Worm (Caenorhabditis elegans) whole organism, L1 larva: Measurements from ENCODE around the gene eel-1.

Experiments used
- C16A3.4 ChIP-seq: fragments of 150-350 bp; optimal IDR thresholded peaks from 2 replicates; lab custom pipeline; 2014; ENCODE audit warnings: missing biosample characterization, missing genetic modification characterization
- C34B4.2 ChIP-seq: sonication (generic microtip); optimal IDR thresholded peaks from 2 replicates; lab custom pipeline; 2017; ENCODE audit warnings: mild to moderate bottlenecking, missing genetic modification characterization, missing compliant biosample characterization
- Y116A8C.19 ChIP-seq: sonication (generic microtip); optimal IDR thresholded peaks from 2 replicates; lab custom pipeline; 2016; ENCODE audit warnings: missing compliant biosample characterization, missing genetic modification characterization, borderline replicate concordance
- alr-1 ChIP-seq: fragments of 200-800 bp; sonication (Bioruptor generic); optimal IDR thresholded peaks from 2 replicates; lab custom pipeline; 2018; ENCODE audit warnings: borderline replicate concordance, mild to moderate bottlenecking, missing genetic modification characterization, missing compliant biosample characterization
- ama-1 ChIP-seq: fragments of 150-350 bp; optimal IDR thresholded peaks from 2 replicates; lab custom pipeline; 2014
- blmp-1 ChIP-seq: fragments of 150-350 bp; optimal IDR thresholded peaks from 2 replicates; lab custom pipeline; 2014; ENCODE audit warnings: missing biosample characterization, missing genetic modification characterization
- ceh-63 ChIP-seq: fragments of 200-800 bp; sonication (Bioruptor generic); optimal IDR thresholded peaks from 2 replicates; lab custom pipeline; 2018; ENCODE audit warnings: mild to moderate bottlenecking, missing genetic modification characterization, missing compliant biosample characterization
- ceh-88 ChIP-seq: fragments of 200-800 bp; sonication (Bioruptor generic); IDR thresholded peaks from 2 replicates; pipeline ENCODE4 v1.3.6; 2022; ENCODE audit warnings: missing genetic modification characterization, missing compliant biosample characterization
- dpl-1 ChIP-seq, 3 experiments: fragments of 150-350 bp in 2 of 3; sonication (generic microtip) in 1 of 3; optimal IDR thresholded peaks; 2 replicates each; lab custom pipeline; 2014 to 2017; ENCODE audit warnings: missing biosample characterization in 3 of 3, missing genetic modification characterization in 3 of 3, missing genetic modification reagents in 3 of 3
- efl-1 ChIP-seq, 4 experiments: fragments of 150-350 bp; optimal IDR thresholded peaks in 3 of 4; peaks in 1 of 4; 1 replicate in 1 of 4; 2 replicates in 3 of 4; lab custom pipeline; 2014; ENCODE audit warnings: missing biosample characterization in 2 of 4, missing genetic modification characterization in 2 of 4, missing genetic modification reagents in 2 of 4
- elt-2 ChIP-seq: sonication (generic microtip); optimal IDR thresholded peaks from 2 replicates; lab custom pipeline; 2016; ENCODE audit warnings: missing genetic modification characterization, mild to moderate bottlenecking, inconsistent platforms, missing compliant biosample characterization, missing genetic modification reagents
- fkh-10 ChIP-seq: sonication (generic microtip); optimal IDR thresholded peaks from 2 replicates; lab custom pipeline; 2017; ENCODE audit warnings: missing biosample characterization, missing genetic modification reagents, missing genetic modification characterization
- fkh-4 ChIP-seq: sonication (generic microtip); optimal IDR thresholded peaks from 2 replicates; lab custom pipeline; 2016; ENCODE audit warnings: missing compliant biosample characterization, missing genetic modification characterization, borderline replicate concordance
- fos-1 ChIP-seq: fragments of 150-350 bp; optimal IDR thresholded peaks from 2 replicates; lab custom pipeline; 2014; ENCODE audit warnings: missing biosample characterization, missing genetic modification characterization
- grh-1 ChIP-seq: fragments of 200-800 bp; sonication (Bioruptor generic); IDR thresholded peaks from 2 replicates; pipeline ENCODE4 v1.3.6; 2022; ENCODE audit warnings: missing genetic modification reagents, missing genetic modification characterization, missing compliant biosample characterization
- isw-1 ChIP-seq: fragments of 200-800 bp; sonication (Bioruptor generic); IDR thresholded peaks from 2 replicates; pipeline ENCODE4 v1.3.6; 2022; ENCODE audit warnings: missing genetic modification characterization, missing compliant biosample characterization
- lin-14 ChIP-seq: fragments of 200-800 bp; sonication (Bioruptor generic); optimal IDR thresholded peaks from 2 replicates; lab custom pipeline; 2018; ENCODE audit warnings: mild to moderate bottlenecking, missing genetic modification characterization, moderate library complexity, missing compliant biosample characterization
- lin-15B ChIP-seq: fragments of 150-350 bp; sonication (generic microtip); optimal IDR thresholded peaks from 3 replicates; lab custom pipeline; 2014; ENCODE audit warnings: missing biosample characterization, missing genetic modification characterization
- lin-35 ChIP-seq, 2 experiments: fragments of 150-350 bp; optimal IDR thresholded peaks; 2 replicates each; lab custom pipeline; 2014; ENCODE audit warnings: missing biosample characterization in 2 of 2, missing genetic modification characterization in 2 of 2, missing genetic modification reagents in 2 of 2
- mab-9 ChIP-seq: fragments of 200-800 bp; sonication (Bioruptor generic); IDR thresholded peaks from 2 replicates; pipeline ENCODE4 v1.3.6; 2022; ENCODE audit warnings: missing genetic modification reagents, missing genetic modification characterization, missing compliant biosample characterization
- mdl-1 ChIP-seq, 2 experiments: fragments of 150-350 bp; optimal IDR thresholded peaks; 2 replicates each; lab custom pipeline; 2014 to 2017; ENCODE audit warnings: missing biosample characterization in 2 of 2, missing genetic modification characterization in 2 of 2, inconsistent platforms in 1 of 2
- mep-1 ChIP-seq: fragments of 150-350 bp; optimal IDR thresholded peaks from 2 replicates; lab custom pipeline; 2014; ENCODE audit warnings: missing biosample characterization, missing genetic modification characterization
- nhr-237 ChIP-seq: fragments of 150-350 bp; optimal IDR thresholded peaks from 2 replicates; lab custom pipeline; 2014; ENCODE audit warnings: missing biosample characterization, missing genetic modification characterization
- nhr-71 ChIP-seq: sonication (generic microtip); optimal IDR thresholded peaks from 2 replicates; lab custom pipeline; 2016; ENCODE audit warnings: mild to moderate bottlenecking, missing genetic modification characterization, moderate library complexity, missing compliant biosample characterization
- nhr-77 ChIP-seq: fragments of 150-350 bp; optimal IDR thresholded peaks from 2 replicates; lab custom pipeline; 2014; ENCODE audit warnings: missing biosample characterization, missing genetic modification characterization
- nhr-84 ChIP-seq: sonication (generic microtip); optimal IDR thresholded peaks from 2 replicates; lab custom pipeline; 2017; ENCODE audit warnings: missing biosample characterization, missing genetic modification characterization
- nhr-85 ChIP-seq: sonication (generic microtip); peaks from one replicate; lab custom pipeline; 2016; ENCODE audit warnings: missing genetic modification characterization, inconsistent platforms, missing compliant biosample characterization
- pag-3 ChIP-seq: sonication (generic microtip); optimal IDR thresholded peaks from 2 replicates; lab custom pipeline; 2017; ENCODE audit warnings: missing genetic modification characterization, mild to moderate bottlenecking, missing compliant biosample characterization, antibody characterized with exemption, borderline replicate concordance; ENCODE audit not compliant: insufficient read depth
- pax-3 ChIP-seq: fragments of 200-800 bp; sonication (Bioruptor generic); optimal IDR thresholded peaks from 2 replicates; lab custom pipeline; 2018; ENCODE audit warnings: mild to moderate bottlenecking, missing genetic modification characterization, moderate library complexity, missing compliant biosample characterization
- rnt-1 ChIP-seq: sonication (generic microtip); optimal IDR thresholded peaks from 2 replicates; lab custom pipeline; 2016; ENCODE audit warnings: mild to moderate bottlenecking, missing genetic modification characterization, moderate library complexity, missing compliant biosample characterization
- skn-1 ChIP-seq: fragments of 150-350 bp; optimal IDR thresholded peaks from 2 replicates; lab custom pipeline; 2014; ENCODE audit warnings: missing biosample characterization, missing genetic modification characterization
- sox-4 ChIP-seq: sonication (generic microtip); optimal IDR thresholded peaks from 2 replicates; lab custom pipeline; 2016; ENCODE audit warnings: missing genetic modification characterization, missing compliant biosample characterization
- sup-37 ChIP-seq: fragments of 200-800 bp; sonication (Bioruptor generic); optimal IDR thresholded peaks from 2 replicates; lab custom pipeline; 2018; ENCODE audit warnings: mild to moderate bottlenecking, missing genetic modification characterization, missing compliant biosample characterization
- tbx-2 ChIP-seq: sonication (generic microtip); optimal IDR thresholded peaks from 2 replicates; lab custom pipeline; 2016; ENCODE audit warnings: missing genetic modification characterization, missing compliant biosample characterization
- tlp-1 ChIP-seq: fragments of 150-350 bp; optimal IDR thresholded peaks from 2 replicates; lab custom pipeline; 2014; ENCODE audit warnings: missing biosample characterization, missing genetic modification characterization
- unc-30 ChIP-seq: sonication (generic microtip); optimal IDR thresholded peaks from 2 replicates; lab custom pipeline; 2017; ENCODE audit warnings: missing biosample characterization, missing genetic modification characterization
- zip-4 ChIP-seq: fragments of 200-800 bp; sonication (Bioruptor generic); optimal IDR thresholded peaks from 2 replicates; lab custom pipeline; 2018; ENCODE audit warnings: mild to moderate bottlenecking, missing genetic modification characterization, moderate library complexity, missing compliant biosample characterization
- ztf-4 ChIP-seq: fragments of 150-350 bp; optimal IDR thresholded peaks from 2 replicates; lab custom pipeline; 2014; ENCODE audit warnings: missing biosample characterization, missing genetic modification characterization

eel-1 gene

ce11 chrIV:3012374-3013142 is 37.3 kb downstream of the eel-1 start, which contains the start of the genes Y54G2A.28 and vrp-1:
Y54G2A.28 (minus strand) TSS chrIV:3012421.
vrp-1 (plus strand) TSS chrIV:3012587.
- TF ChIP-seq fkh-10 (no peak), efl-1 (optimal IDR thresholded peaks at IDR 0.05; lab: Kevin White, UChicago) (no peak), efl-1 (GFP tag; optimal IDR thresholded peaks at IDR 0.05 in 1 of 2; lab: Kevin White, UChicago) (peak in 1 of 2 experiments; percentile 79), rnt-1 (tag; lab: Kevin White, UChicago) (no peak), grh-1 (no peak), elt-2 (tag; lab: Kevin White, UChicago) (peak; percentile 23)

- TF ChIP-seq efl-1 (optimal IDR thresholded peaks at IDR 0.05; lab: Kevin White, UChicago): peak in 1 of 2 experiments; percentile 77
- TF ChIP-seq efl-1 (GFP tag; optimal IDR thresholded peaks at IDR 0.05 in 1 of 2; lab: Kevin White, UChicago): peak; percentile 77 to 97
- TF ChIP-seq lin-35 (GFP tag; optimal IDR thresholded peaks at IDR 0.05; lab: Kevin White, UChicago): peak in 1 of 2 experiments; percentile 54
- TF ChIP-seq ztf-4 (tag; lab: Kevin White, UChicago): no peak
- peak; percentile 24 to 72 (median 60) for TF ChIP-seq dpl-1 (GFP tag; optimal IDR thresholded peaks at IDR 0.05; lab: Kevin White, UChicago)
- no peak for TF ChIP-seq ama-1
Measured at ce11 chrIV:3011647-3012046, 38.3 kb downstream of the eel-1 start.

- TF ChIP-seq fkh-4 (no peak), mab-9 (GFP tag; lab: Robert Waterston, UW) (no peak), sup-37 (no peak), mdl-1 (tag; optimal IDR thresholded peaks at IDR 0.05; lab: Kevin White, UChicago) (no peak), nhr-71 (tag; lab: Kevin White, UChicago) (no peak), Y116A8C.19 (no peak), alr-1 (tag; lab: Kevin White, UChicago) (no peak), ceh-63 (GFP tag; lab: Kevin White, UChicago) (no peak), ceh-88 (GFP tag; lab: Robert Waterston, UW) (no peak), lin-15B (no peak), sox-4 (tag; lab: Kevin White, UChicago) (no peak), tlp-1 (tag; lab: Kevin White, UChicago) (no peak)
Measured at ce11 chrIV:3008828-3009227, 41.1 kb downstream of the eel-1 start, which contains the start of gene Y54G2A.73. Y54G2A.73 (minus strand) TSS chrIV:3008892.

DNA sequence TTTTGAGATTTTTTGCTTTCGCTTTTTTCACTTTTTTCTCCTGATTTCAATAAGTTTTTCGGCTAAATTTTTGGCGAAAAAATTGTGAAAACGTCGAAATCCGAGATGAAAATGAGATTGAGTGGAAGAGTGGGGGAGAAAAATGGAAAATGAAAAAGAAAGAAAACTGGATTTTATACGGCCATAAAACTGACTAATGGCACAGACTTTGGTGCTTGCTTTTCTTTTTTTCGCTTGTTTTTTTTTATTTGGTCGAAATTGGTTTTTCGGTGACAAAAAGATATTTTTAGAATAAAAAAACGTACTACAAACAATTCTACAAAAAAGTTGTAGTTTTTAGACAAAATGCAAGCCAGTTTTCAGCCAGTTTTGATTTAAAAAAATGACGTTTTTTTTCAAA is 47.1 kb downstream of the eel-1 start:
- TF ChIP-seq fkh-10 (no peak), blmp-1 (tag; lab: Kevin White, UChicago) (peak; percentile 13)

DNA sequence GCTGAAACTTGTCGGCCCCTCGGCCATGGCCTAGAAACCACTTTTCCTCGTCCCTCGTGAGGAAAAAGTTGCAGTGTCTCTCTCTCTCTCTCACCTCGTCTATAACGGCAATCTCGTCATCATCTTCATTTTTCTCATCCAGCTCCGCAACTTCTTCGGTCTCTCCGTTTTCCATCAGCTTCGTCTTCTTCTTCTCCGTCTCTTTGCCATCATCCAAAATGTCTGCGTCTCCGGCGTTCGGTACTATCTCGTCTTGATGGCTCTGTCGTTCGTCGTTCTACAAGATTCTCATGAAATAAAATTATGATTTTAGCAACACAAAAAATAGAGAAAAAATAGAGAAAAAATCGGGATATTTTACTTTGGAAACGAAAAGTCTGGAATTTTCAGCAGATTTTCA is 48.4 kb downstream of the eel-1 start:
- TF ChIP-seq C16A3.4 (tag; lab: Kevin White, UChicago) (no peak), efl-1 (optimal IDR thresholded peaks at IDR 0.05; lab: Kevin White, UChicago) (peak; percentile 5 to 24), efl-1 (GFP tag; optimal IDR thresholded peaks at IDR 0.05 in 1 of 2; lab: Kevin White, UChicago) (peak in 1 of 2 experiments; percentile 32), skn-1 (tag; lab: Kevin White, UChicago) (no peak), lin-14 (peak; percentile 54), mep-1 (tag; lab: Kevin White, UChicago) (peak; percentile 11)
- TF ChIP-seq, all 84 proteins: peak for 3

DNA sequence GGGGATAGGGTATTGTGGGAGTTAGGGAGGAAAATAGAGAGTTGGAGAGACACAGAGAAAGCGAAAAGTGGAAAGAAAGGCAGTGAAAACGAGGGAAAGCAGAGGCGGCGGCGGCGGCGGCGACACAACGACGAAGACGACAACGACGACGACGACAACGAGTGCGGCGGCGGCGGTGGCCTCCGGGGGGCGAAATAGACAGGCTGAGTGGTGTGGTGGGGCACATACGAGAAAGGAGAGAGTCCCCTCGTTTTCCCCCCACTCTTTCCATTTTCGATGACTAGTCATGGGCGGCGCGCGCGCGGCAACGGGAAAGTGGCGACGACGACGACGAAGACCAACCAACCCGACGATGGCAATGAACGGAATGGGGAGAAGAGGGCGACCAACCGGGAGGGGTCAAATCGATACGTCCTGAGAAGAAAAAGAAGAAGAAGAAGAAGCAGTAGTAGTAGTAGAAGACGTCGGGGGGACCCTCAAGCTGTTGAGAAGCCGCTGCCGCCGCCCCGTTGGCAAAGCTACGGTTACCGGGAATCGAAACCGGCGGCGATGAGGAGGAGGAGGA is 51.2 kb downstream of the eel-1 start:
- no peak for TF ChIP-seq unc-30 (tag; lab: Kevin White, UChicago)
- TF ChIP-seq isw-1: peak; percentile 39
- peak; percentile 68 for TF ChIP-seq nhr-85 (tag; lab: Kevin White, UChicago)
- TF ChIP-seq Y116A8C.19: no peak
- no peak for TF ChIP-seq nhr-84
- TF ChIP-seq grh-1: no peak
- TF ChIP-seq ztf-4 (tag; lab: Kevin White, UChicago): no peak
- TF ChIP-seq tbx-2 (tag; lab: Kevin White, UChicago): peak; percentile 54
- TF ChIP-seq skn-1 (tag; lab: Kevin White, UChicago): peak; percentile 26
- no peak for TF ChIP-seq tlp-1 (tag; lab: Kevin White, UChicago)
- no peak for TF ChIP-seq fos-1 (tag; lab: Kevin White, UChicago)
- TF ChIP-seq nhr-237 (tag; lab: Kevin White, UChicago): no peak
- TF ChIP-seq pag-3 (tag; lab: Kevin White, UChicago): no peak
- no peak for TF ChIP-seq ama-1
- TF ChIP-seq nhr-77 (tag; lab: Kevin White, UChicago): no peak
- TF ChIP-seq zip-4: no peak
- no peak for TF ChIP-seq fkh-4
- TF ChIP-seq mab-9 (GFP tag; lab: Robert Waterston, UW): no peak
- TF ChIP-seq pax-3 (tag; lab: Kevin White, UChicago): no peak
- TF ChIP-seq elt-2 (tag; lab: Kevin White, UChicago): no peak
- TF ChIP-seq C34B4.2 (tag; lab: Kevin White, UChicago): no peak
